Worm (Caenorhabditis elegans) whole organism, young adult: ENCODE results near the gene gst-27.

Source experiments
- D2030.7 ChIP-seq: fragments of 200-800 bp; sonication (Bioruptor generic); IDR thresholded peaks from 2 replicates; pipeline ENCODE4 v1.3.6; 2022; ENCODE audit warnings: missing genetic modification reagents, missing genetic modification characterization, missing compliant biosample characterization
- F10E7.11 ChIP-seq: sonication (generic microtip); optimal IDR thresholded peaks from 2 replicates; lab custom pipeline; 2017; ENCODE audit warnings: mild to moderate bottlenecking, missing genetic modification characterization, moderate library complexity, missing compliant biosample characterization
- F39B2.1 ChIP-seq: fragments of 200-800 bp; sonication (Bioruptor generic); IDR thresholded peaks from 2 replicates; pipeline ENCODE4 v1.3.6; 2022; ENCODE audit warnings: missing genetic modification reagents, missing genetic modification characterization, missing compliant biosample characterization
- K12H6.12 ChIP-seq: fragments of 200-800 bp; sonication (Bioruptor generic); optimal IDR thresholded peaks from 2 replicates; lab custom pipeline; 2018; ENCODE audit warnings: mild to moderate bottlenecking, missing genetic modification characterization, missing compliant biosample characterization
- T07F8.4 ChIP-seq: sonication (generic microtip); optimal IDR thresholded peaks from 2 replicates; lab custom pipeline; 2016; ENCODE audit warnings: mild to moderate bottlenecking, missing genetic modification characterization, moderate library complexity, missing compliant biosample characterization
- aptf-2 ChIP-seq: fragments of 200-800 bp; sonication (Bioruptor generic); conservative IDR thresholded peaks from 2 replicates; pipeline ENCODE4 v1.3.6; 2022; ENCODE audit warnings: missing genetic modification reagents, missing genetic modification characterization, missing compliant biosample characterization
- atf-7 ChIP-seq: sonication (generic microtip); optimal IDR thresholded peaks from 2 replicates; lab custom pipeline; 2017; ENCODE audit warnings: mild to moderate bottlenecking, missing genetic modification characterization, missing compliant biosample characterization
- attf-5 ChIP-seq: fragments of 200-800 bp; sonication (Bioruptor generic); optimal IDR thresholded peaks from 2 replicates; lab custom pipeline; 2018; ENCODE audit warnings: mild to moderate bottlenecking, missing genetic modification characterization, missing compliant biosample characterization
- bed-1 ChIP-seq: fragments of 200-800 bp; sonication (Bioruptor generic); IDR thresholded peaks from 2 replicates; pipeline ENCODE4 v1.3.6; 2022; ENCODE audit warnings: missing genetic modification reagents, missing genetic modification characterization, missing compliant biosample characterization
- bed-2 ChIP-seq: fragments of 200-800 bp; sonication (Bioruptor generic); IDR thresholded peaks from 2 replicates; pipeline ENCODE4 v1.3.6; 2022; ENCODE audit warnings: missing genetic modification reagents, missing genetic modification characterization, missing compliant biosample characterization
- cebp-1 ChIP-seq, 2 experiments: fragments of 200-800 bp in 1 of 2; sonication (Bioruptor generic) in 1 of 2; sonication (generic microtip) in 1 of 2; IDR thresholded peaks in 1 of 2; optimal IDR thresholded peaks in 1 of 2; 2 replicates each; pipeline versions ENCODE4 v1.3.6 to Lab custom; 2017 to 2022; ENCODE audit warnings: missing compliant biosample characterization in 2 of 2, missing genetic modification characterization in 2 of 2, mild to moderate bottlenecking in 1 of 2, missing genetic modification reagents in 1 of 2, moderate library complexity in 1 of 2
- cebp-2 ChIP-seq: fragments of 200-800 bp; sonication (Bioruptor generic); IDR thresholded peaks from 2 replicates; pipeline ENCODE4 v1.3.6; 2022; ENCODE audit warnings: missing genetic modification characterization, missing compliant biosample characterization
- ceh-40 ChIP-seq: fragments of 200-800 bp; sonication (Bioruptor generic); IDR thresholded peaks from 2 replicates; pipeline ENCODE4 v1.3.6; 2022; ENCODE audit warnings: missing genetic modification characterization, missing compliant biosample characterization
- chd-7 ChIP-seq: sonication (generic microtip); optimal IDR thresholded peaks from 2 replicates; lab custom pipeline; 2016; ENCODE audit warnings: mild to moderate bottlenecking, missing genetic modification characterization, moderate library complexity, missing compliant biosample characterization
- dox-1 ChIP-seq: fragments of 200-800 bp; sonication (Bioruptor generic); IDR thresholded peaks from 2 replicates; pipeline ENCODE4 v1.3.6; 2022; ENCODE audit warnings: missing genetic modification reagents, missing genetic modification characterization, missing compliant biosample characterization
- efl-1 ChIP-seq: fragments of 150-350 bp; optimal IDR thresholded peaks from 2 replicates; lab custom pipeline; 2014; ENCODE audit warnings: missing biosample characterization, missing genetic modification reagents, missing genetic modification characterization
- egl-18 ChIP-seq: fragments of 200-800 bp; sonication (Bioruptor generic); IDR thresholded peaks from 2 replicates; pipeline ENCODE4 v1.3.6; 2022; ENCODE audit warnings: missing genetic modification reagents, missing genetic modification characterization, missing compliant biosample characterization
- egrh-3 ChIP-seq: fragments of 200-800 bp; sonication (Bioruptor generic); IDR thresholded peaks from 2 replicates; pipeline ENCODE4 v1.3.6; 2022; ENCODE audit warnings: missing genetic modification reagents, missing genetic modification characterization, missing compliant biosample characterization
- ets-4 ChIP-seq: fragments of 200-800 bp; sonication (Bioruptor generic); optimal IDR thresholded peaks from 2 replicates; lab custom pipeline; 2018; ENCODE audit warnings: mild to moderate bottlenecking, missing genetic modification characterization, missing compliant biosample characterization
- gei-17 ChIP-seq: fragments of 200-800 bp; sonication (Bioruptor generic); optimal IDR thresholded peaks from 2 replicates; lab custom pipeline; 2018; ENCODE audit warnings: mild to moderate bottlenecking, missing genetic modification characterization, missing compliant biosample characterization
- hmg-1.2 ChIP-seq: fragments of 200-800 bp; sonication (Bioruptor generic); IDR thresholded peaks from 2 replicates; pipeline ENCODE4 v1.3.6; 2022; ENCODE audit warnings: missing genetic modification reagents, missing genetic modification characterization, missing compliant biosample characterization
- lir-1 ChIP-seq: fragments of 200-800 bp; sonication (Bioruptor generic); conservative IDR thresholded peaks from 2 replicates; pipeline ENCODE4 v1.3.6; 2022; ENCODE audit warnings: missing genetic modification reagents, missing genetic modification characterization, missing compliant biosample characterization
- madf-8 ChIP-seq: fragments of 200-800 bp; sonication (Bioruptor generic); conservative IDR thresholded peaks from 2 replicates; pipeline ENCODE4 v1.3.6; 2022; ENCODE audit warnings: missing genetic modification reagents, missing genetic modification characterization, missing compliant biosample characterization
- mcd-1 ChIP-seq: fragments of 200-800 bp; sonication (Bioruptor generic); IDR thresholded peaks from 2 replicates; pipeline ENCODE4 v1.3.6; 2022; ENCODE audit warnings: missing genetic modification reagents, missing genetic modification characterization, missing compliant biosample characterization
- nhr-120 ChIP-seq: fragments of 200-800 bp; sonication (Bioruptor generic); IDR thresholded peaks from 2 replicates; pipeline ENCODE4 v1.3.6; 2022; ENCODE audit warnings: missing genetic modification characterization, missing compliant biosample characterization
- nhr-80 ChIP-seq: sonication (generic microtip); optimal IDR thresholded peaks from 2 replicates; lab custom pipeline; 2016; ENCODE audit warnings: missing genetic modification characterization, missing compliant biosample characterization
- pha-4 ChIP-seq: fragments of 150-350 bp; sonication (generic microtip); optimal IDR thresholded peaks from 2 replicates; lab custom pipeline; 2014; ENCODE audit warnings: missing biosample characterization, missing genetic modification reagents, missing genetic modification characterization
- rec-8 ChIP-seq, 2 experiments: sonication (generic microtip); optimal IDR thresholded peaks; 2 replicates each; lab custom pipeline; 2016; ENCODE audit warnings: mild to moderate bottlenecking in 2 of 2, missing genetic modification characterization in 2 of 2, missing genetic modification reagents in 2 of 2, missing genotype in 2 of 2, missing biosample characterization in 1 of 2, missing compliant biosample characterization in 1 of 2, moderate library complexity in 1 of 2
- sdz-38 ChIP-seq: sonication (generic microtip); optimal IDR thresholded peaks from 2 replicates; lab custom pipeline; 2016; ENCODE audit warnings: missing genotype, missing genetic modification characterization, missing compliant biosample characterization
- sea-2 ChIP-seq: fragments of 200-800 bp; sonication (Bioruptor generic); IDR thresholded peaks from 2 replicates; pipeline ENCODE4 v1.3.6; 2022; ENCODE audit warnings: missing genetic modification characterization, missing compliant biosample characterization
- snpc-3.4 ChIP-seq: sonication (generic microtip); optimal IDR thresholded peaks from 2 replicates; lab custom pipeline; 2017; ENCODE audit warnings: missing genetic modification characterization, mild to moderate bottlenecking, missing compliant biosample characterization, antibody characterized with exemption, moderate library complexity, missing genotype, missing genetic modification reagents
- snpc-4 ChIP-seq, 5 experiments: fragments of 150-350 bp in 1 of 5; sonication (generic microtip) in 4 of 5; optimal IDR thresholded peaks; 2 replicates each; lab custom pipeline; 2014 to 2018; ENCODE audit warnings: missing genetic modification characterization in 5 of 5, missing biosample characterization in 3 of 5, antibody characterized with exemption in 2 of 5, mild to moderate bottlenecking in 2 of 5, missing compliant biosample characterization in 2 of 5, missing genotype in 2 of 5, moderate library complexity in 2 of 5, missing genetic modification reagents in 1 of 5
- zfh-2 ChIP-seq: fragments of 200-800 bp; sonication (Bioruptor generic); conservative IDR thresholded peaks from 2 replicates; pipeline ENCODE4 v1.3.6; 2022; ENCODE audit warnings: missing genetic modification reagents, missing genetic modification characterization, missing compliant biosample characterization
- zim-3 ChIP-seq: sonication (generic microtip); optimal IDR thresholded peaks from 2 replicates; lab custom pipeline; 2017; ENCODE audit warnings: mild to moderate bottlenecking, missing genetic modification characterization, moderate library complexity, missing compliant biosample characterization
- ztf-18 ChIP-seq: sonication (generic microtip); optimal IDR thresholded peaks from 2 replicates; lab custom pipeline; 2016; ENCODE audit warnings: missing genotype, mild to moderate bottlenecking, missing genetic modification characterization, missing compliant biosample characterization
- ztf-22 ChIP-seq: fragments of 200-800 bp; sonication (Bioruptor generic); optimal IDR thresholded peaks from 2 replicates; lab custom pipeline; 2018; ENCODE audit warnings: mild to moderate bottlenecking, missing genetic modification characterization, moderate library complexity, missing compliant biosample characterization
- ztf-3 ChIP-seq: fragments of 200-800 bp; sonication (Bioruptor generic); optimal IDR thresholded peaks from 2 replicates; lab custom pipeline; 2018; ENCODE audit warnings: mild to moderate bottlenecking, missing genetic modification characterization, missing compliant biosample characterization

The gst-27 gene

DNA sequence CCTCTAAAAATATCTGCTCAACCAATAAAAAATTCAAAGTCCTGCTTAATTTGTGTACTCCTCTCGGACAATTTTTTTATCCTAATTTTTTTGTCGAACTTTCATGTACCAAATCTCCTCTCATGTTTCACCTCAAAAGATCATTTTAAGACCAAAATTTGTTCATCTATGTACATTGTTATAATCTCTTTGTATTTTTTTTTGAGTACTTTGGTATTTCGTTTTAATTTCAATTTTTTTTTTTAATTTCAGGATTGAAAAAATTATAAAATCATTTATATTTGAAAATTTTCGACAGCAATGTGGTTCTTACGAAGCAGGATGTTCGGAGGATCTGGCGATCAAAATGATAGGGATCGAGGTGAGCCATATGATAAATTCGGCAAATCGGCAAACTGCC lies 30.9 kb upstream of the gst-27 start, which contains the start of gene spsb-1 (continued):
- TF ChIP-seq rec-8 (tag; optimal IDR thresholded peaks at IDR 0.05; lab: Kevin White, UChicago) (no peak), madf-8 (GFP tag; lab: Robert Waterston, UW) (no peak), egl-18 (GFP tag; lab: Robert Waterston, UW) (no peak), ztf-18 (no peak), F39B2.1 (GFP tag; lab: Robert Waterston, UW) (no peak)

DNA sequence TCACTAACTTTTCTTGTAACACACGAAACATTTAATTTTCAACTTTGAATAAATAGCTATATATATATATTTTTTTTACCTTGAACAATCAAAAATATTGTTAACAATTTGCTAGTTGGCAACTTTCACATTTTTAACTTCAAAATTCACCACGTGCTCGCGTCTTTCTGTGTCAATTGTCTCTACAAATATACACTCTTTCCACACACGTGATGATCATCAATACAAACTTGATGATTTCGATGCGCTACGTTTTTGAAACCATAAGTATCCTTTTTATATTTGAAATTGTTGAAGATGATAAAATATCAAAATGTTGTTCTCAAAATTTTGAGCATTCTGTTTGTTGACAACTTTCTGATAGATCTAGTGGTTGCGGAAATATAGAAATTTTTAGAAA lies 29.8 kb upstream of the gst-27 start:
- no peak for TF ChIP-seq lir-1 (GFP tag; lab: Robert Waterston, UW)
- TF ChIP-seq, all 124 proteins: peak for 0

DNA sequence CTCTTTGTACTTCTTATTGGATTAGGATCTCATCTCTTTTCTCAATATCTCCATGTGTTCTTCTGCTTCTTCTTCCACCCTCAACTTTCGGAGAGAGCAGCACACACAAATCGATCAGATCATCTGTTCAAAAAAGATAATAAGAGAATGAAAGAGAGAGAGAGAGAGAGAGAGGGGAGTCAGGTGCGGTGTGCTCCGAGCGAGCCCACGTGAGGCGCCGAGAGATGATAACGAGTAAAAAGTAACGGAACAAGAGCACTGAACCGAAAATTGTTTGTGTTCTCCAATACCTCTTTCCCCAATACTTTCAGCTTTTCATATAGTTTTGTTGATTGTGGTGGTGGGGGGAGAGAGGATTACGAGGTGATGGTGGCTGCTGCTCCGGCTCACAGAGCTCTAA lies 28.4 kb upstream of the gst-27 start:
- TF ChIP-seq nhr-120 (GFP tag; lab: Robert Waterston, UW) (no peak), snpc-3.4 (tag; lab: Kevin White, UChicago) (no peak), ztf-3 (GFP tag; lab: Kevin White, UChicago) (no peak), aptf-2 (GFP tag; lab: Robert Waterston, UW) (no peak), mcd-1 (peak; percentile 5; the same call in 1 of the 2 replicates), cebp-1 (GFP tag; IDR thresholded peaks at IDR 0.05; lab: Robert Waterston, UW) (no peak), cebp-1 (tag; optimal IDR thresholded peaks at IDR 0.05; lab: Kevin White, UChicago) (peak; percentile 46), dox-1 (peak; percentile 37; the same call in 1 of the 2 replicates), rec-8 (tag; optimal IDR thresholded peaks at IDR 0.05; lab: Kevin White, UChicago) (no peak), zfh-2 (peak; percentile 57), egrh-3 (peak; percentile 32; the same call in 1 of the 2 replicates), nhr-80 (tag; lab: Kevin White, UChicago) (peak; percentile 86), sdz-38 (no peak), attf-5 (GFP tag; lab: Kevin White, UChicago) (peak; percentile 43), hmg-1.2 (GFP tag; lab: Robert Waterston, UW) (peak; percentile 27; the same call in 1 of the 2 replicates), gei-17 (GFP tag; lab: Kevin White, UChicago) (no peak), ztf-22 (GFP tag; lab: Kevin White, UChicago) (peak; percentile 26), K12H6.12 (peak; percentile 32), atf-7 (tag; lab: Kevin White, UChicago) (no peak), egl-18 (GFP tag; lab: Robert Waterston, UW) (no peak)

DNA sequence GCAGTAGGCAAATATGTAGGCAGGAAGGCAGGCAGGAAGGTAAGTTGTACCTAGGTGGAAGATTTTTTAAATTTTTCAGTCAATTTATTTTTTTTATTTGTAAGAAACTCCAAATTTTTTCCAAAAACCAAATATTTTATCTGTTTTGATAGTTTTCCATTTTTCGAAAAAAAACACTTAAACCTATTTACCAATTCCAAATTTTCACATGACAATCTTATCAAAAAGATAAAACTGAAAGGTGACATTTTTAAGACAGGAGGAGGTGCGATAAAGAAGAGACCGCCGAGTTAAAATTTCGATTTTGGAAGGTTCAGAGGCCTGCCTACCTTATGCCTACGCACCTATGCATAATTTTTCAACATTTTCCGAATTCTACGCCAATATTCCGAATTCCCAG lies 25.4 kb upstream of the gst-27 start:
- peak; percentile 35 for TF ChIP-seq nhr-80 (tag; lab: Kevin White, UChicago)
- no peak for TF ChIP-seq zfh-2

DNA sequence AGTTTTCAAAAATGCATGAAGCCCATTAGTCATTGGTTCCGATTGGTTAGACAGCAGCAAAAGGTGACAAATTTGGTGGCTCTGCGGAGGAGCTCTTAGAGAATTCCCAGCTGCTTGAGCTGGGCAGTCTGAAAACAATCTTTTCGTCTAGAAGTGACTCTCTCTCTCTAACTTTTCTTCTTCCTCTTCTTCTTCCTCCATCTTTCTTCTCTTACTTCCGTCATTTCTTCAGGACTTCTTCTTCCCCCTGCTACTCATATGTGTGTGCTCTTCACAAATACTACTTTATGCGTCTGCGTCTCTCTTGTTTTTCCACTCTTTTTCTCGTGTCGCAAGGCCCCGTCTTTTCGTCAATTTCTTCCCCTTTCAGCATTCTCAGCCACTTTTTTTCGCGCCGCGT lies 24.4 kb upstream of the gst-27 start:
- TF ChIP-seq hmg-1.2 (GFP tag; lab: Robert Waterston, UW), result peak; percentile 77; the same call in 1 of the 2 replicates
- TF ChIP-seq attf-5 (GFP tag; lab: Kevin White, UChicago), result no peak

DNA sequence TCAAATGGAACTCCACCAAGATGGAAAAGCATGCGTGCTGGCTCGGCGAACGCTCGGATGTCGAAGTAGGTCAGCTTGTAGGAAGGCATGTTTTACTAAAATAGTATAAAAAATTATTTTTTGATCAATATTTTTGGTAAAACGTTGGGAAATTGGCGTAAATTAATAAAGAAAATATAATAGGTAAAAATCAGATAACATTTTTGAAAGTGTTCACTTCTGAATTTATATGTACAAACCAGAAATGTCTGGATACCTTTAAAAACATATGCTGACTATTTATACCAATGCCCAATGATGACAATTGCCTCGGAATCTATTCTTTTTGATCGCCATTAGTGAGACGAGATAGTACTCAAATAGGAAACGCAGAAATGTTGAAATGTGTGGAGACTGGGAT lies 19.8 kb upstream of the gst-27 start, which contains the start of gene gst-35:
TSS of gene gst-35 (minus strand) at position 101 of the 400 bp plus-strand sequence.
- TF ChIP-seq efl-1 (GFP tag; lab: Kevin White, UChicago) (no peak), hmg-1.2 (GFP tag; lab: Robert Waterston, UW) (no peak), ceh-40 (GFP tag; lab: Robert Waterston, UW) (no peak), chd-7 (tag; lab: Kevin White, UChicago) (no peak), T07F8.4 (no peak), snpc-4 (GFP tag; optimal IDR thresholded peaks at IDR 0.05; lab: Kevin White, UChicago) (no peak), snpc-4 (tag; optimal IDR thresholded peaks at IDR 0.05; lab: Kevin White, UChicago) (no peak), atf-7 (tag; lab: Kevin White, UChicago) (no peak), nhr-80 (tag; lab: Kevin White, UChicago) (no peak), ztf-18 (no peak), zim-3 (tag; lab: Kevin White, UChicago) (no peak), pha-4 (no peak), bed-2 (no peak), sea-2 (GFP tag; lab: Robert Waterston, UW) (no peak), D2030.7 (GFP tag; lab: Robert Waterston, UW) (no peak), F10E7.11 (tag; lab: Kevin White, UChicago) (no peak), bed-1 (GFP tag; lab: Robert Waterston, UW) (no peak), cebp-2 (no peak), ets-4 (GFP tag; lab: Kevin White, UChicago) (no peak), sdz-38 (no peak)
